Worm (Caenorhabditis elegans): ENCODE results near the gene pcs-1.

Gene pcs-1

DNA sequence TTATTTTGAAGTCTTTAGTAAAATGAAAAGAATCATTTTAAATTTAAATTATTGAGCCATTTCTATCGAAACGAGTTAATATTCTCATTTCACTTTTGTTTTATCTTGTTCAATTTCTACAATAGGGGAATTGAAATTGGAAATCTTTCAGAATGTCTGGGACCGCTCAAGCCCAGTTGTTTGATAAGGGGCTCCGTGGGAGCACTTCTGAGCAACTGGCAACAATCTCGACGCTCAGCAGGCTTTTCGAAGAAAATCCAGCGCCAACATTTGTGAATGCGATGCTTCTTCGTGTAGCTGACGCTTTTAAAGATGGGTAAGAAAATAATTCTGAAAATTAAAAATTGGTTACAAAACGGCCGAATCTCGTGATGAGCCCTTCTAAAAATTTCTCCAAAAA is 5.2 kb upstream of the pcs-1 start, which contains the start of gene ints-7 (continued):
- TF ChIP-seq attf-3 (GFP tag; conservative IDR thresholded peaks at IDR 0.05) (no peak), hmg-20 (GFP tag; IDR thresholded peaks at IDR 0.05) (no peak), madf-6 (GFP tag; IDR thresholded peaks at IDR 0.05) (peak; percentile 40; the same call in 1 of the 2 replicates), F39B2.1 (GFP tag; IDR thresholded peaks at IDR 0.05) (no peak), egrh-3 (GFP tag; IDR thresholded peaks at IDR 0.05) (no peak), hsf-1 (GFP tag; IDR thresholded peaks at IDR 0.05) (0 out of 2 replicates have a peak, but pooled peaks have one; percentile 42), sdz-38 (tag; optimal IDR thresholded peaks at IDR 0.05) (no peak), ZK185.1 (tag; optimal IDR thresholded peaks at IDR 0.05; ENCODE audit: poor library complexity, severe bottlenecking) (no peak), madf-3 (GFP tag; IDR thresholded peaks at IDR 0.05) (0 out of 2 replicates have a peak, but pooled peaks have one; percentile 56), xnd-1 (tag; optimal IDR thresholded peaks at IDR 0.05) (peak; percentile 7), T26A5.8 (tag; optimal IDR thresholded peaks at IDR 0.05) (no peak), ama-1 (optimal IDR thresholded peaks at IDR 0.05) (no peak), ama-1 (GFP tag; optimal IDR thresholded peaks at IDR 0.05) (no peak), ccch-3 (GFP tag; optimal IDR thresholded peaks at IDR 0.05) (no peak), unc-62 (GFP tag; optimal IDR thresholded peaks at IDR 0.05) (no peak)

DNA sequence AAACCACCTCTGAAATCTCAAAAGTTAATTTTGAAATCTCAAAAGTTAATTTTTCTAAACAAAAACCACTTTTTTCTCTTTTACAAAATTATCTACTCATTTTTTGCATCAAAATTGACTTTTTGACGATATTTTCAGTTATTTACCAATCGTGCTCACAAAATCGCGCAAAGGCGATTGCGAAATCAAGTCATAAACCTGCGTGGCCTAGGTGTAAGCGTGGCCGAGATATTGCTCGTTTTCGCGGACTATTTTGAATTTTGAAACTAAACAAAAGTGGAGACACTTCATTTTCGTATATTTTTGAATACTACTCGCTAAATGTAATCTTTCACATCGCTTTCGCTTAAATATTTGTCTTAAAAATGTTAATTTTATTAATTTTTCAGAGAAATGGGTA is 787 bp upstream of the pcs-1 start, which contains the start of gene smc-6:
smc-6 (plus strand) TSS at position 390 of the 400 bp plus-strand sequence.
- TF ChIP-seq ceh-58 (GFP tag; IDR thresholded peaks at IDR 0.05), result no peak
- TF ChIP-seq cebp-1 (GFP tag; IDR thresholded peaks at IDR 0.05), result peak; percentile 96
- TF ChIP-seq cebp-1 (tag; optimal IDR thresholded peaks at IDR 0.05), result peak; percentile 99
- TF ChIP-seq nhr-80 (tag; optimal IDR thresholded peaks at IDR 0.05), result peak; percentile 28
- TF ChIP-seq attf-5 (GFP tag; optimal IDR thresholded peaks at IDR 0.05), result peak; percentile 77
- no peak for TF ChIP-seq ztf-22 (GFP tag; optimal IDR thresholded peaks at IDR 0.05)

- TF ChIP-seq unc-130 (GFP tag; optimal IDR thresholded peaks at IDR 0.05) (peak; percentile 58), ekl-4 (GFP tag; IDR thresholded peaks at IDR 0.05) (peak; percentile 75), F22D6.2 (tag; optimal IDR thresholded peaks at IDR 0.05) (no peak), sptf-2 (GFP tag; optimal IDR thresholded peaks at IDR 0.05) (no peak), ceh-100 (GFP tag; IDR thresholded peaks at IDR 0.05) (peak; percentile 18; the same call in 1 of the 2 replicates), nhr-120 (GFP tag; IDR thresholded peaks at IDR 0.05) (no peak), lin-35 (GFP tag; optimal IDR thresholded peaks at IDR 0.05) (peak in 1 of 3 experiments; percentile 77), ztf-28 (GFP tag; IDR thresholded peaks at IDR 0.05) (no peak), F57C9.4 (tag; optimal IDR thresholded peaks at IDR 0.05) (no peak), aptf-3 (GFP tag; IDR thresholded peaks at IDR 0.05) (no peak), B0019.2 (GFP tag; conservative IDR thresholded peaks at IDR 0.05) (peak; percentile 83), ceh-27 (GFP tag; optimal IDR thresholded peaks at IDR 0.05) (no peak), akir-1 (GFP tag; optimal IDR thresholded peaks at IDR 0.05) (no peak), F55B11.4 (tag; optimal IDR thresholded peaks at IDR 0.05; ENCODE audit: borderline replicate concordance, insufficient read depth) (no peak), lsl-1 (GFP tag; optimal IDR thresholded peaks at IDR 0.05) (peak; percentile 99), K12H6.12 (tag; optimal IDR thresholded peaks at IDR 0.05) (no peak), lir-1 (GFP tag; conservative IDR thresholded peaks at IDR 0.05) (0 out of 2 replicates have a peak, but pooled peaks have one; percentile 25), him-1 (tag; optimal IDR thresholded peaks at IDR 0.05) (peak; percentile 37), madf-6 (GFP tag; IDR thresholded peaks at IDR 0.05) (peak; percentile 99), rpc-1 (optimal IDR thresholded peaks at IDR 0.05) (no peak), rpc-1 (tag; optimal IDR thresholded peaks at IDR 0.05) (no peak), nhr-90 (tag; optimal IDR thresholded peaks at IDR 0.05) (no peak), snpc-3.4 (tag; optimal IDR thresholded peaks at IDR 0.05) (peak; percentile 47), pbrm-1 (GFP tag; IDR thresholded peaks at IDR 0.05) (0 out of 2 replicates have a peak, but pooled peaks have one; percentile 21), snpc-4 (GFP tag; optimal IDR thresholded peaks at IDR 0.05) (no peak), snpc-4 (tag; optimal IDR thresholded peaks at IDR 0.05) (peak in 2 of 4 experiments; percentile 2 to 44), zim-3 (tag; optimal IDR thresholded peaks at IDR 0.05) (no peak), ztf-18 (tag; optimal IDR thresholded peaks at IDR 0.05) (peak; percentile 33)
These were observed 321 bp upstream of the pcs-1 start for ce11 chrII:11577861-11578260.
